Worm (Caenorhabditis elegans): Measurements from ENCODE around the gene C12D8.20.

C12D8.20 gene

ce11 chrV:10256050-10256449 lies 33.9 kb downstream of the C12D8.20 start, which contains the start of gene nhr-232:
TSS of gene nhr-232 (plus strand) at chrV:10256170.
- TF ChIP-seq lin-35 (GFP tag; optimal IDR thresholded peaks at IDR 0.05) (peak in 1 of 2 experiments; percentile 32), lin-14 (GFP tag; optimal IDR thresholded peaks at IDR 0.05) (peak; percentile 17), efl-1 (optimal IDR thresholded peaks at IDR 0.05) (no peak), efl-1 (GFP tag; optimal IDR thresholded peaks at IDR 0.05 in 1 of 2) (peak in 1 of 2 experiments; percentile 39), elt-2 (tag; optimal IDR thresholded peaks at IDR 0.05) (peak; percentile 70), zip-4 (GFP tag; optimal IDR thresholded peaks at IDR 0.05) (no peak)

ce11 chrV:10260460-10260859 lies 38.4 kb downstream of the C12D8.20 start, which contains the start of gene sri-18:
TSS of gene sri-18 (minus strand) at chrV:10260560.
- TF ChIP-seq zag-1 (tag; optimal IDR thresholded peaks at IDR 0.05) (no peak), C16A3.4 (tag; optimal IDR thresholded peaks at IDR 0.05) (no peak), mab-9 (GFP tag; IDR thresholded peaks at IDR 0.05) (no peak), nhr-85 (tag) (no peak), lin-39 (tag; optimal IDR thresholded peaks at IDR 0.05) (no peak), dpl-1 (GFP tag; optimal IDR thresholded peaks at IDR 0.05) (no peak), fkh-10 (GFP tag; optimal IDR thresholded peaks at IDR 0.05) (no peak), elt-2 (tag; optimal IDR thresholded peaks at IDR 0.05) (no peak), pax-3 (tag; optimal IDR thresholded peaks at IDR 0.05) (no peak), lsy-2 (tag; optimal IDR thresholded peaks at IDR 0.05) (no peak), unc-30 (tag; optimal IDR thresholded peaks at IDR 0.05) (no peak), unc-62 (GFP tag; optimal IDR thresholded peaks at IDR 0.05) (no peak), jun-1 (tag; optimal IDR thresholded peaks at IDR 0.05) (no peak)

ce11 chrV:10265019-10265418 lies 42.9 kb downstream of the C12D8.20 start:
- TF ChIP-seq ama-1 (optimal IDR thresholded peaks at IDR 0.05) (no peak), ces-1 (GFP tag; optimal IDR thresholded peaks at IDR 0.05) (peak; percentile 10), snpc-4 (tag; optimal IDR thresholded peaks at IDR 0.05) (no peak), xbp-1 (tag; optimal IDR thresholded peaks at IDR 0.05) (no peak), lin-14 (GFP tag; optimal IDR thresholded peaks at IDR 0.05) (peak; percentile 56), Y116A8C.19 (tag; optimal IDR thresholded peaks at IDR 0.05; ENCODE audit: borderline replicate concordance) (no peak), lin-13 (GFP tag; optimal IDR thresholded peaks at IDR 0.05) (no peak), nhr-71 (tag; optimal IDR thresholded peaks at IDR 0.05) (peak; percentile 18), efl-3 (GFP tag; optimal IDR thresholded peaks at IDR 0.05) (no peak), nhr-47 (tag; optimal IDR thresholded peaks at IDR 0.05) (peak; percentile 6)

ce11 chrV:10266050-10266449 lies 43.9 kb downstream of the C12D8.20 start:
- no peak for TF ChIP-seq lin-39 (tag; optimal IDR thresholded peaks at IDR 0.05)
- TF ChIP-seq nhr-12 (tag; optimal IDR thresholded peaks at IDR 0.05) = no peak
- no peak for TF ChIP-seq zip-4 (GFP tag; optimal IDR thresholded peaks at IDR 0.05)
- no peak for TF ChIP-seq nhr-84 (tag; optimal IDR thresholded peaks at IDR 0.05)
- no peak for TF ChIP-seq nhr-85 (tag)
- no peak for TF ChIP-seq irx-1 (tag; optimal IDR thresholded peaks at IDR 0.05)

ce11 chrV:10270214-10270613 lies 48.1 kb downstream of the C12D8.20 start, which contains the start of gene ric-4:
TSS of gene ric-4 (minus strand) at chrV:10270314.
- TF ChIP-seq isw-1 (GFP tag; IDR thresholded peaks at IDR 0.05) = no peak
- TF ChIP-seq nhr-237 (tag; optimal IDR thresholded peaks at IDR 0.05) = no peak
- no peak for TF ChIP-seq nhr-28 (tag; optimal IDR thresholded peaks at IDR 0.05)
- TF ChIP-seq ztf-4 (tag; optimal IDR thresholded peaks at IDR 0.05) = no peak
- no peak for TF ChIP-seq hlh-17 (GFP tag; optimal IDR thresholded peaks at IDR 0.05; ENCODE audit: borderline replicate concordance)
- TF ChIP-seq dsc-1 (tag; optimal IDR thresholded peaks at IDR 0.05) = peak; percentile 14
